Worm (Caenorhabditis elegans): ENCODE data around the gene set-30.

ce11 chrX:5009000-5009399 lies 9.9 kb downstream of the set-30 start, which contains the start of gene hsd-3:
- TF ChIP-seq egl-27 (tag; optimal IDR thresholded peaks at IDR 0.05) = no peak
- TF ChIP-seq eor-1 (tag; optimal IDR thresholded peaks at IDR 0.05) = no peak
- TF ChIP-seq nhr-11 (tag; optimal IDR thresholded peaks at IDR 0.05) = no peak
- no peak for TF ChIP-seq lin-15B (tag; optimal IDR thresholded peaks at IDR 0.05)
- no peak for TF ChIP-seq zag-1 (tag; optimal IDR thresholded peaks at IDR 0.05)
